Worm (Caenorhabditis elegans): ENCODE measurements around the gene semo-1.

Gene semo-1

ce11 chrIV:14050900-14051299, at the start of gene semo-1:
TSS of gene semo-1 (plus strand) at chrIV:14051200.
- no peak for TF ChIP-seq skn-1 (tag; optimal IDR thresholded peaks at IDR 0.05)
- TF ChIP-seq R02D3.7 (tag; optimal IDR thresholded peaks at IDR 0.05) = no peak
- no peak for TF ChIP-seq hmg-11 (tag; optimal IDR thresholded peaks at IDR 0.05)
- TF ChIP-seq nhr-23 (tag; optimal IDR thresholded peaks at IDR 0.05) = no peak
- no peak for TF ChIP-seq lin-15B (tag; optimal IDR thresholded peaks at IDR 0.05)
- no peak for TF ChIP-seq daf-12 (tag; optimal IDR thresholded peaks at IDR 0.05)
- TF ChIP-seq jun-1 (tag; optimal IDR thresholded peaks at IDR 0.05) = no peak
- no peak for TF ChIP-seq lin-39 (tag; optimal IDR thresholded peaks at IDR 0.05)
- TF ChIP-seq nhr-12 (tag; optimal IDR thresholded peaks at IDR 0.05) = no peak
- TF ChIP-seq nhr-77 (tag; optimal IDR thresholded peaks at IDR 0.05) = no peak
- no peak for TF ChIP-seq ceh-28 (tag; optimal IDR thresholded peaks at IDR 0.05)
- no peak for TF ChIP-seq ceh-16 (tag; optimal IDR thresholded peaks at IDR 0.05)
- no peak for TF ChIP-seq nhr-67 (tag; optimal IDR thresholded peaks at IDR 0.05)

ce11 chrIV:14001782-14002181, 49.2 kb upstream of the semo-1 start:
- TF ChIP-seq fkh-10 (GFP tag; optimal IDR thresholded peaks at IDR 0.05) (peak; percentile 55), mml-1 (tag; optimal IDR thresholded peaks at IDR 0.05) (no peak), pha-4 (tag; optimal IDR thresholded peaks at IDR 0.05) (no peak)

ce11 chrIV:14008709-14009108, 42.3 kb upstream of the semo-1 start:
- TF ChIP-seq R02D3.7 (tag; optimal IDR thresholded peaks at IDR 0.05) (no peak), ama-1 (optimal IDR thresholded peaks at IDR 0.05) (no peak), lsy-12 (tag; optimal IDR thresholded peaks at IDR 0.05) (no peak), elt-1 (tag; optimal IDR thresholded peaks at IDR 0.05) (no peak), egl-27 (tag; optimal IDR thresholded peaks at IDR 0.05) (no peak), unc-39 (tag; optimal IDR thresholded peaks at IDR 0.05) (no peak), nhr-23 (tag; optimal IDR thresholded peaks at IDR 0.05) (no peak), pha-4 (tag; optimal IDR thresholded peaks at IDR 0.05) (no peak), sea-2 (GFP tag; optimal IDR thresholded peaks at IDR 0.05) (no peak), ceh-16 (tag; optimal IDR thresholded peaks at IDR 0.05) (no peak), fkh-2 (tag; optimal IDR thresholded peaks at IDR 0.05) (no peak), eor-1 (tag; optimal IDR thresholded peaks at IDR 0.05) (no peak), hmg-11 (tag; optimal IDR thresholded peaks at IDR 0.05) (no peak), nhr-43 (tag; optimal IDR thresholded peaks at IDR 0.05; ENCODE audit: poor library complexity, severe bottlenecking) (no peak), ceh-9 (tag; optimal IDR thresholded peaks at IDR 0.05) (no peak), mdl-1 (tag; optimal IDR thresholded peaks at IDR 0.05) (no peak), nhr-77 (tag; optimal IDR thresholded peaks at IDR 0.05) (no peak), unc-62 (GFP tag; optimal IDR thresholded peaks at IDR 0.05) (no peak)

- TF ChIP-seq hmg-11 (tag; optimal IDR thresholded peaks at IDR 0.05) (peak; percentile 74), elt-2 (tag; optimal IDR thresholded peaks at IDR 0.05) (no peak), nhr-77 (tag; optimal IDR thresholded peaks at IDR 0.05) (no peak), lin-39 (tag; optimal IDR thresholded peaks at IDR 0.05) (peak; percentile 48), pqm-1 (tag; optimal IDR thresholded peaks at IDR 0.05) (peak; percentile 16), nhr-67 (tag; optimal IDR thresholded peaks at IDR 0.05) (no peak), snpc-4 (tag; optimal IDR thresholded peaks at IDR 0.05) (peak; percentile 98), unc-62 (GFP tag; optimal IDR thresholded peaks at IDR 0.05) (no peak), nhr-43 (tag; optimal IDR thresholded peaks at IDR 0.05; ENCODE audit: poor library complexity, severe bottlenecking) (peak; percentile 53), tbx-2 (tag; optimal IDR thresholded peaks at IDR 0.05) (peak; percentile 24), nfya-1 (tag; optimal IDR thresholded peaks at IDR 0.05; ENCODE audit: insufficient read depth) (peak; percentile 63), nhr-237 (tag; optimal IDR thresholded peaks at IDR 0.05) (no peak), lin-15B (tag; optimal IDR thresholded peaks at IDR 0.05) (no peak)
These were observed 37.3 kb upstream of the semo-1 start for ce11 chrIV:14013692-14014091.

- TF ChIP-seq elt-2 (tag; optimal IDR thresholded peaks at IDR 0.05) (no peak), nhr-67 (tag; optimal IDR thresholded peaks at IDR 0.05) (no peak), nhr-12 (tag; optimal IDR thresholded peaks at IDR 0.05) (no peak), nhr-76 (tag; optimal IDR thresholded peaks at IDR 0.05) (no peak), eor-1 (tag; optimal IDR thresholded peaks at IDR 0.05) (no peak), ceh-9 (tag; optimal IDR thresholded peaks at IDR 0.05) (no peak), mdl-1 (tag; optimal IDR thresholded peaks at IDR 0.05) (no peak), nhr-77 (tag; optimal IDR thresholded peaks at IDR 0.05) (no peak), daf-12 (tag; optimal IDR thresholded peaks at IDR 0.05) (no peak), tbx-2 (tag; optimal IDR thresholded peaks at IDR 0.05) (no peak), mml-1 (tag; optimal IDR thresholded peaks at IDR 0.05) (no peak), hmg-11 (tag; optimal IDR thresholded peaks at IDR 0.05) (no peak)
These were observed 35.2 kb upstream of the semo-1 start, which contains the start of gene srw-63 for ce11 chrIV:14015844-14016243. TSS of gene srw-63 (minus strand) at chrIV:14015944.

All from whole organism, L3 larva.